Worm (Caenorhabditis elegans): Measurements from ENCODE around the gene kmo-2.

DNA sequence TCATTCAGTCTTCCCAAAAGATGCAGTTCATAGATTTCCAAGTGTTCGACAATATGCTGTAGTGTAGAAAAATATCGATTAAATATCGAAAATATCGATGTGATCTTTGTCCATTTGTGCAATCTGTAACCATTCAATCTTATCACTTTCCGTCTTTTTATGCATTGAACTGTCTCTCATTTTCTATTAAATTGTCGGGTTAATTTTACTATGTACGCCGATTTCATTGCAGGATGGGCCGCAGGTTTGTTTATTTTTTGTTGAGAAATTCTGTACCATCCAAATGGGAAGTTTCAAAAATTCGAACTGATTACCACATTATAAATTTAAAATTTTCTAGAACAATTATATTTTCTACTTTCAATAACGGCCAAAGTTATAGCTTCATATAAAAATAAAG, 15.9 kb upstream of the kmo-2 start, which contains the start of gene R07B7.8:
- TF ChIP-seq nhr-77 (tag; optimal IDR thresholded peaks at IDR 0.05) (no peak), zag-1 (tag; optimal IDR thresholded peaks at IDR 0.05) (no peak), unc-62 (GFP tag; optimal IDR thresholded peaks at IDR 0.05 in 1 of 2) (no peak), unc-62 (tag; optimal IDR thresholded peaks at IDR 0.05) (no peak), hlh-30 (tag; optimal IDR thresholded peaks at IDR 0.05; ENCODE audit: insufficient read depth) (no peak), madf-5 (GFP tag; IDR thresholded peaks at IDR 0.05) (no peak), zip-2 (tag; optimal IDR thresholded peaks at IDR 0.05) (no peak), nhr-237 (tag; optimal IDR thresholded peaks at IDR 0.05) (no peak), mep-1 (tag; optimal IDR thresholded peaks at IDR 0.05) (no peak)
